Worm (Caenorhabditis elegans) whole organism, late embryonic: ENCODE results near the gene myrf-2.

Experiments
- C08G9.2 ChIP-seq: sonication (generic microtip); optimal IDR thresholded peaks from 2 replicates; lab custom pipeline; 2016; ENCODE audit warnings: mild to moderate bottlenecking, missing genetic modification characterization, moderate library complexity, missing compliant biosample characterization
- C38D4.7 ChIP-seq: fragments of 200-800 bp; sonication (Bioruptor generic); optimal IDR thresholded peaks from 2 replicates; lab custom pipeline; 2018; ENCODE audit warnings: mild to moderate bottlenecking, missing genetic modification characterization, moderate library complexity, missing compliant biosample characterization
- F13H6.1 ChIP-seq: sonication (generic microtip); optimal IDR thresholded peaks from 2 replicates; lab custom pipeline; 2016; ENCODE audit warnings: missing genetic modification characterization, missing compliant biosample characterization
- T23F11.4 ChIP-seq: fragments of 200-800 bp; sonication (Bioruptor generic); optimal IDR thresholded peaks from 2 replicates; lab custom pipeline; 2018; ENCODE audit warnings: mild to moderate bottlenecking, missing genetic modification characterization, missing compliant biosample characterization
- Y22D7AL.16 ChIP-seq: sonication (generic microtip); optimal IDR thresholded peaks from 2 replicates; lab custom pipeline; 2016; ENCODE audit warnings: missing genetic modification characterization, missing compliant biosample characterization
- ama-1 ChIP-seq: fragments of 150-350 bp; optimal IDR thresholded peaks from 2 replicates; lab custom pipeline; 2014
- ceh-18 ChIP-seq: sonication (generic microtip); optimal IDR thresholded peaks from 2 replicates; lab custom pipeline; 2016; ENCODE audit warnings: missing genetic modification characterization, missing compliant biosample characterization
- ceh-19 ChIP-seq: fragments of 200-800 bp; sonication (Bioruptor generic); optimal IDR thresholded peaks from 2 replicates; lab custom pipeline; 2018; ENCODE audit warnings: mild to moderate bottlenecking, missing genetic modification characterization, missing compliant biosample characterization
- ceh-24 ChIP-seq: sonication (generic microtip); optimal IDR thresholded peaks from 2 replicates; lab custom pipeline; 2016; ENCODE audit warnings: mild to moderate bottlenecking, missing genetic modification characterization, missing compliant biosample characterization
- ceh-34 ChIP-seq: sonication (generic microtip); optimal IDR thresholded peaks from 2 replicates; lab custom pipeline; 2016; ENCODE audit warnings: mild to moderate bottlenecking, missing genetic modification characterization, missing compliant biosample characterization
- ceh-48 ChIP-seq: sonication (generic microtip); optimal IDR thresholded peaks from 2 replicates; lab custom pipeline; 2016; ENCODE audit warnings: missing genetic modification characterization, inconsistent platforms, missing compliant biosample characterization
- ceh-6 ChIP-seq: fragments of 200-800 bp; sonication (Bioruptor generic); optimal IDR thresholded peaks from 2 replicates; lab custom pipeline; 2018; ENCODE audit warnings: mild to moderate bottlenecking, missing genetic modification characterization, missing compliant biosample characterization
- ceh-9 ChIP-seq: sonication (generic microtip); optimal IDR thresholded peaks from 2 replicates; lab custom pipeline; 2016; ENCODE audit warnings: mild to moderate bottlenecking, missing genetic modification characterization, inconsistent platforms, missing compliant biosample characterization
- dmd-4 ChIP-seq: sonication (generic microtip); optimal IDR thresholded peaks from 2 replicates; lab custom pipeline; 2016; ENCODE audit warnings: borderline replicate concordance, missing genetic modification characterization, missing compliant biosample characterization
- dve-1 ChIP-seq: sonication (generic microtip); optimal IDR thresholded peaks from 2 replicates; lab custom pipeline; 2017; ENCODE audit warnings: antibody characterized with exemption, mild to moderate bottlenecking, missing genetic modification characterization, missing compliant biosample characterization
- ets-4 ChIP-seq: sonication (generic microtip); optimal IDR thresholded peaks from 2 replicates; lab custom pipeline; 2016; ENCODE audit warnings: missing genetic modification characterization, missing compliant biosample characterization
- eyg-1 ChIP-seq: sonication (generic microtip); optimal IDR thresholded peaks from 2 replicates; lab custom pipeline; 2016; ENCODE audit warnings: missing genotype, missing genetic modification characterization, missing compliant biosample characterization
- gmeb-2 ChIP-seq: sonication (generic microtip); optimal IDR thresholded peaks from 2 replicates; lab custom pipeline; 2016; ENCODE audit warnings: missing genetic modification characterization, inconsistent platforms, missing compliant biosample characterization
- hlh-30 ChIP-seq: sonication (generic microtip); optimal IDR thresholded peaks from 2 replicates; lab custom pipeline; 2017; ENCODE audit warnings: antibody characterized with exemption, missing genetic modification characterization, missing compliant biosample characterization; ENCODE audit not compliant: insufficient read depth
- hlh-6 ChIP-seq: sonication (generic microtip); optimal IDR thresholded peaks from 2 replicates; lab custom pipeline; 2016; ENCODE audit warnings: missing genotype, missing genetic modification characterization, missing compliant biosample characterization
- lim-6 ChIP-seq: sonication (generic microtip); optimal IDR thresholded peaks from 2 replicates; lab custom pipeline; 2016; ENCODE audit warnings: missing genetic modification characterization, missing compliant biosample characterization
- mec-3 ChIP-seq: sonication (generic microtip); optimal IDR thresholded peaks from 2 replicates; lab custom pipeline; 2016; ENCODE audit warnings: borderline replicate concordance, missing genetic modification characterization, missing compliant biosample characterization
- nfya-1 ChIP-seq: sonication (generic microtip); optimal IDR thresholded peaks from 2 replicates; lab custom pipeline; 2017; ENCODE audit warnings: missing genetic modification characterization, mild to moderate bottlenecking, missing compliant biosample characterization, antibody characterized with exemption, moderate library complexity
- nhr-11 ChIP-seq: fragments of 150-350 bp; optimal IDR thresholded peaks from 2 replicates; lab custom pipeline; 2014; ENCODE audit warnings: missing biosample characterization, missing genetic modification characterization
- npax-4 ChIP-seq: sonication (generic microtip); optimal IDR thresholded peaks from 2 replicates; lab custom pipeline; 2016; ENCODE audit warnings: missing genetic modification characterization, missing compliant biosample characterization
- pax-1 ChIP-seq: fragments of 150-350 bp; optimal IDR thresholded peaks from 2 replicates; lab custom pipeline; 2014; ENCODE audit warnings: missing biosample characterization, missing genetic modification characterization
- pha-4 ChIP-seq: fragments of 150-350 bp; optimal IDR thresholded peaks from 2 replicates; lab custom pipeline; 2018; ENCODE audit warnings: missing biosample characterization, missing genetic modification reagents, missing genetic modification characterization
- pros-1 ChIP-seq: fragments of 150-350 bp; optimal IDR thresholded peaks from 2 replicates; lab custom pipeline; 2014; ENCODE audit warnings: missing biosample characterization, missing genetic modification reagents, missing genetic modification characterization
- ref-2 ChIP-seq: sonication (generic microtip); optimal IDR thresholded peaks from 2 replicates; lab custom pipeline; 2016; ENCODE audit warnings: missing genetic modification characterization, missing compliant biosample characterization
- syd-9 ChIP-seq: sonication (generic microtip); optimal IDR thresholded peaks from 2 replicates; lab custom pipeline; 2016; ENCODE audit warnings: mild to moderate bottlenecking, missing genetic modification characterization, moderate library complexity, missing compliant biosample characterization
- tbx-2 ChIP-seq: sonication (generic microtip); optimal IDR thresholded peaks from 2 replicates; lab custom pipeline; 2016; ENCODE audit warnings: missing genetic modification characterization, missing compliant biosample characterization
- ttx-3 ChIP-seq: sonication (generic microtip); optimal IDR thresholded peaks from 2 replicates; lab custom pipeline; 2016; ENCODE audit warnings: missing genetic modification reagents, missing genetic modification characterization, missing compliant biosample characterization
- unc-3 ChIP-seq, 2 experiments: fragments of 200-800 bp in 1 of 2; sonication (Bioruptor generic) in 1 of 2; sonication (generic microtip) in 1 of 2; conservative IDR thresholded peaks in 1 of 2; optimal IDR thresholded peaks in 1 of 2; 2 replicates each; pipeline versions ENCODE4 v1.3.6 to Lab custom; 2016 to 2022; ENCODE audit warnings: missing compliant biosample characterization in 2 of 2, missing genetic modification characterization in 2 of 2, missing genetic modification reagents in 1 of 2
- unc-42 ChIP-seq: sonication (generic microtip); optimal IDR thresholded peaks from 2 replicates; lab custom pipeline; 2016; ENCODE audit warnings: missing genotype, missing genetic modification characterization, missing compliant biosample characterization
- unc-55 ChIP-seq: sonication (generic microtip); optimal IDR thresholded peaks from 2 replicates; lab custom pipeline; 2017; ENCODE audit warnings: missing biosample characterization, missing genetic modification reagents, missing genetic modification characterization
- unc-86 ChIP-seq: sonication (generic microtip); optimal IDR thresholded peaks from 2 replicates; lab custom pipeline; 2016; ENCODE audit warnings: missing genetic modification characterization, missing compliant biosample characterization
- zip-5 ChIP-seq: sonication (generic microtip); optimal IDR thresholded peaks from 2 replicates; lab custom pipeline; 2016; ENCODE audit warnings: missing genetic modification characterization, missing compliant biosample characterization

myrf-2 gene

ce11 chrX:10158716-10159115, 35.5 kb downstream of the myrf-2 start, which contains the start of gene erd-2.1 (continued):
- TF ChIP-seq tbx-2 (tag; lab: Kevin White, UChicago), result peak; percentile 8
- TF ChIP-seq ets-4 (tag; lab: Kevin White, UChicago), result no peak
- TF ChIP-seq ceh-6, result no peak
- no peak for TF ChIP-seq pha-4 (tag; lab: Kevin White, UChicago)
- TF ChIP-seq gmeb-2 (tag; lab: Kevin White, UChicago), result no peak

- TF ChIP-seq dmd-4 (tag; lab: Kevin White, UChicago) (no peak), unc-42 (peak; percentile 73)
Measured at ce11 chrX:10155127-10155526, 39.0 kb downstream of the myrf-2 start.

ce11 chrX:10154317-10154942, 39.7 kb downstream of the myrf-2 start, which contains the start of gene F09B9.5:
Gene F09B9.5 (plus strand): TSS chrX:10154817.
- TF ChIP-seq unc-42, result peak; percentile 27
- no peak for TF ChIP-seq syd-9 (tag; lab: Kevin White, UChicago)
- TF ChIP-seq nfya-1 (tag; lab: Kevin White, UChicago), result peak; percentile 27

- TF ChIP-seq unc-3 (GFP tag; conservative IDR thresholded peaks at IDR 0.05; lab: Robert Waterston, UW) (no peak), unc-3 (tag; optimal IDR thresholded peaks at IDR 0.05; lab: Kevin White, UChicago) (no peak), ceh-48 (tag; lab: Kevin White, UChicago) (no peak), pha-4 (tag; lab: Kevin White, UChicago) (no peak), unc-42 (peak; percentile 85), dmd-4 (tag; lab: Kevin White, UChicago) (no peak), ceh-6 (no peak), nhr-11 (tag; lab: Kevin White, UChicago) (no peak)
Measured at ce11 chrX:10150918-10151317, 43.3 kb downstream of the myrf-2 start.

ce11 chrX:10148235-10148872, 45.8 kb downstream of the myrf-2 start:
- TF ChIP-seq ceh-24, result no peak
- TF ChIP-seq ref-2 (tag; lab: Kevin White, UChicago), result peak; percentile 11

ce11 chrX:10147236-10147635, 46.9 kb downstream of the myrf-2 start:
- no peak for TF ChIP-seq ceh-6
- peak; percentile 26 for TF ChIP-seq unc-55
- no peak for TF ChIP-seq ets-4 (tag; lab: Kevin White, UChicago)

ce11 chrX:10146592-10146991, 47.6 kb downstream of the myrf-2 start, which contains the start of gene unc-115:
Gene unc-115 (plus strand): TSS chrX:10146892.
- TF ChIP-seq pax-1 (tag; lab: Kevin White, UChicago), result no peak
- no peak for TF ChIP-seq ttx-3 (tag; lab: Kevin White, UChicago)
- peak; percentile 62 for TF ChIP-seq F13H6.1
- TF ChIP-seq ceh-9 (tag; lab: Kevin White, UChicago), result no peak
- TF ChIP-seq hlh-30 (tag; lab: Kevin White, UChicago), result peak; percentile 50
- peak; percentile 92 for TF ChIP-seq tbx-2 (tag; lab: Kevin White, UChicago)
- peak; percentile 93 for TF ChIP-seq ref-2 (tag; lab: Kevin White, UChicago)
- peak; percentile 97 for TF ChIP-seq ceh-48 (tag; lab: Kevin White, UChicago)
- no peak for TF ChIP-seq npax-4 (tag; lab: Kevin White, UChicago)
- TF ChIP-seq ceh-18, result peak; percentile 91
- TF ChIP-seq C08G9.2, result peak; percentile 58
- TF ChIP-seq zip-5 (tag; lab: Kevin White, UChicago), result no peak
- TF ChIP-seq unc-42, result peak; percentile 97
- peak; percentile 57 for TF ChIP-seq ets-4 (tag; lab: Kevin White, UChicago)
- no peak for TF ChIP-seq ama-1 (lab: Kevin White, UChicago)
- TF ChIP-seq pros-1 (tag; lab: Kevin White, UChicago), result peak; percentile 97
- peak; percentile 74 for TF ChIP-seq T23F11.4 (GFP tag; lab: Kevin White, UChicago)
- TF ChIP-seq Y22D7AL.16 (tag; lab: Kevin White, UChicago), result no peak
- TF ChIP-seq ceh-34 (tag; lab: Kevin White, UChicago), result peak; percentile 88
- TF ChIP-seq C38D4.7 (GFP tag; lab: Kevin White, UChicago), result no peak
- peak; percentile 24 for TF ChIP-seq ceh-19 (GFP tag; lab: Kevin White, UChicago)
- no peak for TF ChIP-seq mec-3 (tag; lab: Kevin White, UChicago)
- no peak for TF ChIP-seq dve-1 (tag; lab: Kevin White, UChicago)
- peak; percentile 20 for TF ChIP-seq unc-86 (tag; lab: Kevin White, UChicago)
- peak; percentile 61 for TF ChIP-seq syd-9 (tag; lab: Kevin White, UChicago)
- TF ChIP-seq lim-6 (tag; lab: Kevin White, UChicago), result peak; percentile 18
- peak; percentile 61 for TF ChIP-seq eyg-1 (tag; lab: Kevin White, UChicago)
- TF ChIP-seq hlh-6, result peak; percentile 29
